Worm (Caenorhabditis elegans) whole organism, L4 larva: Measurements from ENCODE around the gene prdh-1.

Experiments used
- ces-1 ChIP-seq: fragments of 150-350 bp; sonication (generic microtip); optimal IDR thresholded peaks from 4 replicates; lab custom pipeline; 2014; ENCODE audit warnings: missing biosample characterization, missing genetic modification reagents, missing genetic modification characterization
- fkh-10 ChIP-seq: fragments of 150-350 bp; optimal IDR thresholded peaks from 2 replicates; lab custom pipeline; 2014; ENCODE audit warnings: missing biosample characterization, missing genetic modification reagents, missing genetic modification characterization
- jun-1 ChIP-seq: fragments of 150-350 bp; optimal IDR thresholded peaks from 2 replicates; lab custom pipeline; 2014; ENCODE audit warnings: missing biosample characterization, missing genetic modification reagents, missing genetic modification characterization
- lin-15B ChIP-seq: fragments of 150-350 bp; sonication (generic microtip); optimal IDR thresholded peaks from 3 replicates; lab custom pipeline; 2014; ENCODE audit warnings: missing biosample characterization, missing genetic modification characterization
- mdt-29 ChIP-seq: fragments of 200-800 bp; sonication (Bioruptor generic); IDR thresholded peaks from 2 replicates; pipeline ENCODE4 v1.3.6; 2022; ENCODE audit warnings: missing genetic modification reagents, missing genetic modification characterization, missing compliant biosample characterization
- mxl-2 ChIP-seq: fragments of 200-800 bp; sonication (Bioruptor generic); conservative IDR thresholded peaks from 2 replicates; pipeline ENCODE4 v1.3.6; 2022; ENCODE audit warnings: missing genetic modification reagents, missing genetic modification characterization, missing compliant biosample characterization

- TF ChIP-seq fkh-10 (GFP tag; lab: Kevin White, UChicago) (no peak), ces-1 (no peak), lin-15B (no peak), mdt-29 (GFP tag; lab: Robert Waterston, UW) (0 out of 2 replicates have a peak, but pooled peaks have one; percentile 34), jun-1 (peak; percentile 81), mxl-2 (GFP tag; lab: Robert Waterston, UW) (0 out of 2 replicates have a peak, but pooled peaks have one; percentile 45)
Measured at ce11 chrIV:13919207-13919759, 42.9 kb upstream of the prdh-1 start.
